Fruit fly (Drosophila melanogaster): ENCODE measurements around the gene nej.

nej gene

dm6 chrX:9646022-9646421 lies 40.8 kb downstream of the nej start (continued):
- TF ChIP-seq Tbp (GFP tag; optimal IDR thresholded peaks at IDR 0.05), result no peak
- TF ChIP-seq gt (GFP tag; IDR thresholded peaks at IDR 0.05), result peak; percentile 93
- TF ChIP-seq Oaz (GFP tag; IDR thresholded peaks at IDR 0.05), result peak; percentile 96
- peak; percentile 96 for TF ChIP-seq CG14050 (GFP tag; IDR thresholded peaks at IDR 0.05)
- TF ChIP-seq sna (GFP tag; IDR thresholded peaks at IDR 0.05; ENCODE audit: partially characterized antibody), result no peak
- TF ChIP-seq CG7987 (GFP tag; optimal IDR thresholded peaks at IDR 0.05), result peak; percentile 93
- peak; percentile 96 for TF ChIP-seq CG2889 (GFP tag; IDR thresholded peaks at IDR 0.05)
- TF ChIP-seq wor (GFP tag; IDR thresholded peaks at IDR 0.05), result peak; percentile 93
- peak; percentile 35 for TF ChIP-seq Dref (GFP tag; IDR thresholded peaks at IDR 0.05)
- TF ChIP-seq CG5180 (GFP tag; optimal IDR thresholded peaks at IDR 0.05), result peak; percentile 89
- TF ChIP-seq lab (GFP tag; optimal IDR thresholded peaks at IDR 0.05), result peak; percentile 98
- peak; percentile 85 for TF ChIP-seq ab (GFP tag; optimal IDR thresholded peaks at IDR 0.05)
- peak in 1 of 3 experiments; percentile 98 for TF ChIP-seq Stat92E (GFP tag; optimal IDR thresholded peaks at IDR 0.05)
- TF ChIP-seq CG4424 (GFP tag; optimal IDR thresholded peaks at IDR 0.05), result peak; percentile 98
- TF ChIP-seq CG3995 (GFP tag; optimal IDR thresholded peaks at IDR 0.05), result peak; percentile 72
- TF ChIP-seq Xbp1 (GFP tag; optimal IDR thresholded peaks at IDR 0.05), result peak; percentile 98
- peak; percentile 89 for TF ChIP-seq trem (tag; optimal IDR thresholded peaks at IDR 0.05)
- TF ChIP-seq inv (GFP tag; IDR thresholded peaks at IDR 0.05; ENCODE audit: partially characterized antibody), result no peak
- peak; percentile 79 for TF ChIP-seq mirr (GFP tag; optimal IDR thresholded peaks at IDR 0.05)
- peak; percentile 93 for TF ChIP-seq zf30C (GFP tag; optimal IDR thresholded peaks at IDR 0.05)
- TF ChIP-seq CG1832 (GFP tag; optimal IDR thresholded peaks at IDR 0.05), result peak; percentile 29
- TF ChIP-seq fu2 (GFP tag; optimal IDR thresholded peaks at IDR 0.05), result peak; percentile 92
- peak; percentile 91 for TF ChIP-seq CG10147 (GFP tag; optimal IDR thresholded peaks at IDR 0.05)
- TF ChIP-seq CG3065 (GFP tag; optimal IDR thresholded peaks at IDR 0.05), result peak; percentile 93
- peak; percentile 95 for TF ChIP-seq CG2120 (GFP tag; optimal IDR thresholded peaks at IDR 0.05)
- TF ChIP-seq CG30020 (tag; optimal IDR thresholded peaks at IDR 0.05), result peak; percentile 66
- TF ChIP-seq Sin3A (optimal IDR thresholded peaks at IDR 0.05), result no peak
- peak; percentile 86 for TF ChIP-seq CG8359 (GFP tag; optimal IDR thresholded peaks at IDR 0.05; ENCODE audit: borderline replicate concordance)
- peak; percentile 91 for TF ChIP-seq CG6175 (GFP tag; IDR thresholded peaks at IDR 0.05)
- peak; percentile 94 for TF ChIP-seq grau (tag; optimal IDR thresholded peaks at IDR 0.05)
- peak; percentile 92 for TF ChIP-seq da (GFP tag; optimal IDR thresholded peaks at IDR 0.05)
- TF ChIP-seq sug (tag; optimal IDR thresholded peaks at IDR 0.05), result peak; percentile 92
- peak; percentile 91 for TF ChIP-seq Vsx1 (GFP tag; optimal IDR thresholded peaks at IDR 0.05)
- peak; percentile 96 for TF ChIP-seq Chrac-16 (GFP tag; optimal IDR thresholded peaks at IDR 0.05)
- TF ChIP-seq CG17612 (GFP tag; IDR thresholded peaks at IDR 0.05), result peak; percentile 92
- peak; percentile 95 for TF ChIP-seq caup (GFP tag; optimal IDR thresholded peaks at IDR 0.05; ENCODE audit: severe bottlenecking)
- peak; percentile 97 for TF ChIP-seq gcm (GFP tag; optimal IDR thresholded peaks at IDR 0.05)
- TF ChIP-seq unc-4 (GFP tag; IDR thresholded peaks at IDR 0.05; ENCODE audit: partially characterized antibody), result no peak
- TF ChIP-seq bcd (GFP tag; optimal IDR thresholded peaks at IDR 0.05), result peak; percentile 96
- TF ChIP-seq CG14667 (GFP tag; IDR thresholded peaks at IDR 0.05), result peak; percentile 97
- peak; percentile 69 for TF ChIP-seq ash1 (GFP tag; optimal IDR thresholded peaks at IDR 0.05)
- TF ChIP-seq sd (tag; optimal IDR thresholded peaks at IDR 0.05), result peak; percentile 95
- peak; percentile 85 for TF ChIP-seq MBD-R2 (GFP tag; IDR thresholded peaks at IDR 0.05)
- peak; percentile 98 for TF ChIP-seq CG14441 (GFP tag; IDR thresholded peaks at IDR 0.05)
- peak; percentile 97 for TF ChIP-seq maf-S (GFP tag; optimal IDR thresholded peaks at IDR 0.05)
- peak; percentile 96 for TF ChIP-seq CoRest (tag; optimal IDR thresholded peaks at IDR 0.05)
- peak; percentile 98 for TF ChIP-seq Six4 (GFP tag; optimal IDR thresholded peaks at IDR 0.05)
- TF ChIP-seq ERR (GFP tag; optimal IDR thresholded peaks at IDR 0.05), result peak; percentile 96
- peak; percentile 98 for TF ChIP-seq row (GFP tag; IDR thresholded peaks at IDR 0.05)
- peak; percentile 91 for TF ChIP-seq CG15514 (GFP tag; optimal IDR thresholded peaks at IDR 0.05)
- peak; percentile 94 for TF ChIP-seq kah (GFP tag; optimal IDR thresholded peaks at IDR 0.05)

Data from whole organism, embryonic.